Worm (Caenorhabditis elegans) whole organism, midembryonic: Measurements from ENCODE around the gene C56G2.4.

Experiments used
- T22C8.4 ChIP-seq: fragments of 200-800 bp; sonication (Bioruptor generic); IDR thresholded peaks from 2 replicates; pipeline ENCODE4 v1.3.6; 2022; ENCODE audit warnings: missing genetic modification characterization, missing compliant biosample characterization
- klf-2 ChIP-seq: fragments of 200-800 bp; sonication (Bioruptor generic); conservative IDR thresholded peaks from 2 replicates; pipeline ENCODE4 v1.3.6; 2022; ENCODE audit warnings: missing genetic modification reagents, missing genetic modification characterization, missing compliant biosample characterization
- ztf-23 ChIP-seq: fragments of 200-800 bp; sonication (Bioruptor generic); IDR thresholded peaks from 2 replicates; pipeline ENCODE4 v1.3.6; 2022; ENCODE audit warnings: missing genetic modification reagents, missing genetic modification characterization, missing compliant biosample characterization

ce11 chrIII:6289366-6289765 lies 42.2 kb upstream of the C56G2.4 start:
- TF ChIP-seq ztf-23 (GFP tag; lab: Robert Waterston, UW) (no peak), klf-2 (GFP tag; lab: Robert Waterston, UW) (no peak), T22C8.4 (no peak)
